Worm (Caenorhabditis elegans): ENCODE data around the gene egl-15.

Gene egl-15

ce11 chrX:11016100-11016499 is at the start of gene egl-15:
TSS of gene egl-15 (plus strand) at chrX:11016400.
- no peak for TF ChIP-seq dao-5 (tag; optimal IDR thresholded peaks at IDR 0.05)
- no peak for TF ChIP-seq him-1 (tag; optimal IDR thresholded peaks at IDR 0.05)
- no peak for TF ChIP-seq W03F9.2 (tag; optimal IDR thresholded peaks at IDR 0.05)

DNA sequence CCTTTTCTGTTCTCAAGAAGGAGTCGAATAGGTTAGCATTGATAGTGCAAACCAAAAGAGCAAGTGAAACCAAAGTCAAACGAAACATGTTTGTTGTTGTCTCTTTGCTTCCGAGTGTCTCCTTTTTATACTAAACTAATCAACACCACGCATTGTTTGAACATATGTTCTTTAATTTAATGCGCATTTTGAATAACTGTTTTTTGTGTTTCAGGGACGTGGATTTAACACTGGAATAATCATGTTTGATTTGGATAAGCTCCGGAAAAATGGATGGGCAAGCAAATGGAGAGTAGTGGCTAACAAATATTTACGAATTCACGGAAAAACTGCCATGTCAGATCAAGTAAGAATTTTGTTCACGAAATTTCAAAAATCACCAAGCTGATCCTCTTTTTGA is 48.5 kb upstream of the egl-15 start, which contains the start of gene K09C8.9:
Gene K09C8.9 (minus strand): TSS at position 101 of the 400 bp plus-strand sequence.
- TF ChIP-seq W03F9.2 (tag; optimal IDR thresholded peaks at IDR 0.05) (no peak), him-1 (tag; optimal IDR thresholded peaks at IDR 0.05) (no peak), dao-5 (tag; optimal IDR thresholded peaks at IDR 0.05) (no peak)

DNA sequence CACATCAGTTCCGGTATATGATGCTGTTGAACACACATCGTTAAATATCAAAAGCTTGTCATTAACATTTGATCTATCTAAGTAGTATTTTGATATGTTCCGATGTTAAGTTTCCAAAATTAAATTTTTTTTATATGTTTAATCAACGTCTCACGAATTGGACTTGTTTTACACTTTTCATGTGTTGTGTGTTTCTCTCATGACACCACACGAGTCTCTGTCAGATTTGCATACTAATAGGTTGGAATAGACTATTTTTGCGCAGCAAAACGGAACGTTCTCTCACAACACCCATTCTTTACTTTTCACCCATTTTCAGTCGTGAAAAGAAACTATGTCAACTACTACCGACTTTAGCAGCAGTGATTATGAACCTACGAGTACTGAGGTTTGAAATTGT is 45.6 kb upstream of the egl-15 start, which contains the start of gene K09C8.8:
Gene K09C8.8 (plus strand): TSS at position 301 of the 400 bp plus-strand sequence.
- TF ChIP-seq dao-5 (tag; optimal IDR thresholded peaks at IDR 0.05) = no peak

ce11 chrX:10971118-10971517 is 45.1 kb upstream of the egl-15 start:
- no peak for TF ChIP-seq dao-5 (tag; optimal IDR thresholded peaks at IDR 0.05)
- no peak for TF ChIP-seq him-1 (tag; optimal IDR thresholded peaks at IDR 0.05)
- TF ChIP-seq W03F9.2 (tag; optimal IDR thresholded peaks at IDR 0.05) = no peak

- TF ChIP-seq dao-5 (tag; optimal IDR thresholded peaks at IDR 0.05) (no peak), W03F9.2 (tag; optimal IDR thresholded peaks at IDR 0.05) (no peak), him-1 (tag; optimal IDR thresholded peaks at IDR 0.05) (no peak)
Measured at ce11 chrX:10976447-10977196, 39.6 kb upstream of the egl-15 start.

ce11 chrX:10979186-10979585 is 37.0 kb upstream of the egl-15 start, which contains the start of gene pxn-2:
TSS of gene pxn-2 (minus strand) at chrX:10979286.
- no peak for TF ChIP-seq W03F9.2 (tag; optimal IDR thresholded peaks at IDR 0.05)

DNA sequence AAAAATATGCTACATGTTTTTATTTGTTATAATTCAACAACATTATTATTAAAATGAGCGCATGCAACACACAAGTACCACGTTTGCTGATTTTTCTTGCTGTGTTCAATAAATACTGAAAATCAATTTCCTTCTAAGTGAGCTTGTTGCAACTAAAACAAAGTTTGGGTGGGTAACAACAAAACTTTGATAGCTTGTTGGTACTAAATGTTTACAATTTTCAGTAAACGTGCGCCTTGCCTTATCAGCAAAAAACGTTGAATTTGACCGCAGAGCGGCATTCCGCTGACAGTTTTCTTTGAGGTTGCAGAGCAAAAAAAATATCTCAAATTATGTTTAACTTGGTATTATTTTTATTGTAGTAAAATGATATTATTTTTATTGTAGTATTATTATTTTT is 34.8 kb upstream of the egl-15 start:
- TF ChIP-seq dao-5 (tag; optimal IDR thresholded peaks at IDR 0.05) (no peak), W03F9.2 (tag; optimal IDR thresholded peaks at IDR 0.05) (no peak), him-1 (tag; optimal IDR thresholded peaks at IDR 0.05) (no peak)

ce11 chrX:10982051-10982450 is 34.1 kb upstream of the egl-15 start, which contains the start of gene ver-4:
TSS of gene ver-4 (plus strand) at chrX:10982351.
- TF ChIP-seq him-1 (tag; optimal IDR thresholded peaks at IDR 0.05) (no peak), W03F9.2 (tag; optimal IDR thresholded peaks at IDR 0.05) (no peak), dao-5 (tag; optimal IDR thresholded peaks at IDR 0.05) (no peak)

ce11 chrX:10989286-10989685 is 26.9 kb upstream of the egl-15 start:
- TF ChIP-seq him-1 (tag; optimal IDR thresholded peaks at IDR 0.05) (no peak), dao-5 (tag; optimal IDR thresholded peaks at IDR 0.05) (no peak), W03F9.2 (tag; optimal IDR thresholded peaks at IDR 0.05) (no peak)

DNA sequence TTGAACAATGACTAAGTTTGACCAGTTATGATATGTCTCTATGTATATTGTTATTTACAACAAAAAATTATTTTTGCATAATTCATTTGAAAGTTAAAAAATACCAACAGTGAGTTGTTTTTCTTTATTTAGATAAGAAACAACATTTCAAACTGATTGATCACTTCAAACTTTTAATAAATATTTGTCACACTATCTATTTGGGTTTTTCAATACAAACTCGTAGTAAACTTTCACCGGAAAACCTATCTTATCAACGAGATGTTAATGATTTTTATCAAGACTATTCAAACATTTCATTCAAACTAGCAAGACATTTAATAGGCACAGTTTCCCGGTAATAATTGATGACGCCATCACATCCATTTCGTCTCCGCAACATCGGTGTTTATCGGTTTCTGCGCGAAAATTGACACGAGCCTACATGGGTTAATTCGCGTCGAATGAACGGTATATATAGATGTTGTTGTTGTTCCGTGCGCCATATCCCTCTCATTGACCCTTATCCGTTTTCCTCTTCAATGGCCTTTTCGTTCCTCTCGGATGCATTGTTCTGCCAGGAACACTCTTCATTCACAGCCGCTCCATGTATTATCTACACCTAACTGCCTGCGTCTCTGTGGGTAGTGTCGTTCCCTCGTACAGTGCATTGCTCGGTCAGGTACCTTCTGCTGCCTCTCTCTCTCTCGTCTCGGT is 25.9 kb upstream of the egl-15 start:
- TF ChIP-seq W03F9.2 (tag; optimal IDR thresholded peaks at IDR 0.05) (no peak), him-1 (tag; optimal IDR thresholded peaks at IDR 0.05) (no peak), dao-5 (tag; optimal IDR thresholded peaks at IDR 0.05) (no peak)

- TF ChIP-seq W03F9.2 (tag; optimal IDR thresholded peaks at IDR 0.05) = no peak
- no peak for TF ChIP-seq him-1 (tag; optimal IDR thresholded peaks at IDR 0.05)
- no peak for TF ChIP-seq dao-5 (tag; optimal IDR thresholded peaks at IDR 0.05)
Measured at ce11 chrX:10990855-10991176, 25.4 kb upstream of the egl-15 start.

- TF ChIP-seq W03F9.2 (tag; optimal IDR thresholded peaks at IDR 0.05) (no peak), dao-5 (tag; optimal IDR thresholded peaks at IDR 0.05) (no peak), him-1 (tag; optimal IDR thresholded peaks at IDR 0.05) (no peak)
Measured at ce11 chrX:10991352-10992172, 24.6 kb upstream of the egl-15 start.

- TF ChIP-seq him-1 (tag; optimal IDR thresholded peaks at IDR 0.05) (no peak), dao-5 (tag; optimal IDR thresholded peaks at IDR 0.05) (no peak), W03F9.2 (tag; optimal IDR thresholded peaks at IDR 0.05) (no peak)
Measured at ce11 chrX:10992177-10992576, 24.0 kb upstream of the egl-15 start, which contains the start of gene ver-3. TSS of gene ver-3 (plus strand) at chrX:10992477.

ce11 chrX:10999176-10999575 is 17.0 kb upstream of the egl-15 start, which contains the start of gene F59F3.6:
TSS of gene F59F3.6 (minus strand) at chrX:10999276.
- TF ChIP-seq dao-5 (tag; optimal IDR thresholded peaks at IDR 0.05) = no peak
- no peak for TF ChIP-seq W03F9.2 (tag; optimal IDR thresholded peaks at IDR 0.05)
- no peak for TF ChIP-seq him-1 (tag; optimal IDR thresholded peaks at IDR 0.05)
